Worm (Caenorhabditis elegans): ENCODE data around the gene T05A7.12.

The T05A7.12 gene

DNA sequence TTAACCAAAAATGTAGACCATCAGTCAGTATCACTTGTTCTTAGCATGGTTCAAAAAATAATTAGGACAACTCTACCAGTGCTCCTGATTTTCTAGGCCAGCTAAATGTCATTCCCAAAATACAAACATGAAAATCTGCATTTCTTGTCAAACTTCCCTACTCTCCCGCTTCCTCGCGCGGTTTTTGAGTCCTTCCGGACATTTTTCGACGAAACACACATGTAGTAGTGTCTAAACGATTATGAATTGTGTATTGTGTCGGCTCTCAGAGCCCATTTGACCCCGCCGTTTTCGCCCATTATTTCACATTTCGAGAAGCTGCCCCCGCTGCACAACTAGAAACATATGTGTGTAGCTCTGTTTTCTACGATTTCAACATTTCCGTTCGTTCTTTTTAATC is 36.5 kb downstream of the T05A7.12 start, which contains the start of gene F35D11.1:
Gene F35D11.1, plus strand, starts transcription at position 301 of the 400 bp plus-strand sequence.
- no peak for TF ChIP-seq hlh-1 (tag; optimal IDR thresholded peaks at IDR 0.05)
- TF ChIP-seq unc-62 (GFP tag; optimal IDR thresholded peaks at IDR 0.05) = no peak
- no peak for TF ChIP-seq ceh-83 (GFP tag; optimal IDR thresholded peaks at IDR 0.05)
- TF ChIP-seq ham-2 (GFP tag; optimal IDR thresholded peaks at IDR 0.05) = no peak

DNA sequence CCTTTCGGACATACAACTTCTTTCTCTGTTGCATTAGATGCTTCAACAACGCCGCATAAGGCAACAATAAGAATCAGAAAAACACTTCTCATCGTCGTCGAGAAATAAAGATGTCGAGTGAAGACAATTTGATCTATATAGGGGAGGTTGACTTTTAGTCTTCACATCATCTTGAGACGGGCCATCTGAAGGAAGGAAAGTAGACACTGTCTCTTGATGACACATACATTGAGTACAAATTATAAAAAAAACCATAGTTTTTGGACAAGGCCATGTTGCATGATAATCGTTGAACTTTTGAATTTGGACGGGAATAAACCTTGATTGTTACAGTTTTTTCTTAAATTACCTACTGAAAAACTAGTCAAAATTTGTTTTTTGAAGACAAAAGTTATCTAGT is 41.4 kb downstream of the T05A7.12 start, which contains the start of gene clec-139:
Gene clec-139, minus strand, starts transcription at position 101 of the 400 bp plus-strand sequence.
- TF ChIP-seq sptf-1 (tag; optimal IDR thresholded peaks at IDR 0.05) = no peak
- no peak for TF ChIP-seq ham-2 (GFP tag; optimal IDR thresholded peaks at IDR 0.05)
- no peak for TF ChIP-seq ztf-11 (tag; optimal IDR thresholded peaks at IDR 0.05)
- TF ChIP-seq sem-2 (GFP tag; optimal IDR thresholded peaks at IDR 0.05) = no peak
- no peak for TF ChIP-seq nhr-76 (tag; optimal IDR thresholded peaks at IDR 0.05)

DNA sequence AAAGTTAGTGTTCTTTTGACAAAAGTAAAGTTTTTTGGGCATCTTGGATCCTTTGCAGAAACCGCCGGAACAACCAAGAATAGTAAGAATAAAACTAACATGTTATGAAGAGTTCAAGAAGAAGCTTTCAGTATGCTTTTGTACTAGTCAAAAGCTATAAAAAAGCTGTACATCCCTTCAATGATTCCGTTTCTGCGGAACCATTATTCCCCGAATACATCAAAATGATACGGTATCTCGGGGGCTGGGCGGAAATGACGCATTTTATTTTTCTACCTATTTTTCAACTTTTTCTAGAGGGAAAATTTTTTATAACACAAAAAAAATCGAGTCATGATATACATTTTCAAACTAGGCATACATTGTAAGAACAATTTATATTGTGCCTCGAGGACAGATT is 43.4 kb downstream of the T05A7.12 start, which contains the start of gene clec-138:
Gene clec-138, minus strand, starts transcription at position 101 of the 400 bp plus-strand sequence.
- TF ChIP-seq pha-4 (tag; optimal IDR thresholded peaks at IDR 0.05) = no peak

DNA sequence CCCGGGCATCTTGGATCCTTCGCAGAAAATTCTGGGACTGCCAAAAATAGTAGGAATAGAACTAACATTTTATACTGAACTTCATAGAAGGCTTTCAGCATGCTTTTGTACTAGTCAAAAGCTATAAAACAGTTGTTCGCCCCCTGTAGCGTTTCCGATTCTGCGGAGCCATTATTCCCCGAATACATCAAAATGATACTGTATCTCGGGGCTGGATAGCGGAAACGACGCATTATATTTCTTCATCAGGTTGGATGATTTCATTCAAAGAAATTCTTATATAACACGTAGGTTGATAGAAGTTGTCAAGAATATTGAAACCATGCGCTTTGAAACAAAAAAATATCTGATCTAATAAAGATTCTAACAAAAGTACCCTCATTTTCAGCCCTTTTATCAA is 45.1 kb downstream of the T05A7.12 start, which contains the start of gene clec-137:
Gene clec-137, minus strand, starts transcription at position 101 of the 400 bp plus-strand sequence.
- TF ChIP-seq flh-1 (GFP tag; optimal IDR thresholded peaks at IDR 0.05) = no peak
- TF ChIP-seq sptf-1 (tag; optimal IDR thresholded peaks at IDR 0.05) = no peak
- no peak for TF ChIP-seq lin-32 (GFP tag; optimal IDR thresholded peaks at IDR 0.05)
- TF ChIP-seq tbx-8 (GFP tag; optimal IDR thresholded peaks at IDR 0.05) = no peak
- no peak for TF ChIP-seq zip-8 (tag; optimal IDR thresholded peaks at IDR 0.05)

DNA sequence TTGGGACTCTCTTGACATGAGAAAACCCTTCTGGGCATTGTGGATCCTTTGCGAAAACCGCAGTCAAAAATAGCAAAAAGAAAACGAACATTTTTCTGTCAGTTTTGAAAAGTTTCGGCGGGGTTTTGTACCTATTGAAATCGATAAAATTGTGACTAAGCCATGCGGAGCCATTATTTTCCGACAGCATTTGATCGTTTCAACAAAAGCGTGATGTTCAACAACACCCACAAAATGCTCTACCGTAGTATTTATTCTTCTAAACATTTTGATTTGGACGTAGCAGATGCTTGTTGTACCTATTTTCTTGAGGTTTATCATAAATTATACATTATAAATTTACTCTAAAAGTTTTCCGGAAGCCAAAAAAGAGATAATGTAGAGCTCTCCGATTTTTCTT is 46.6 kb downstream of the T05A7.12 start, which contains the start of gene clec-136:
Gene clec-136, minus strand, starts transcription at position 101 of the 400 bp plus-strand sequence.
- TF ChIP-seq snpc-4 (tag; optimal IDR thresholded peaks at IDR 0.05) = no peak
- TF ChIP-seq ham-2 (GFP tag; optimal IDR thresholded peaks at IDR 0.05) = no peak
- no peak for TF ChIP-seq ceh-39 (tag; optimal IDR thresholded peaks at IDR 0.05)
- no peak for TF ChIP-seq mab-5 (tag; optimal IDR thresholded peaks at IDR 0.05)
- TF ChIP-seq pha-4 (tag; optimal IDR thresholded peaks at IDR 0.05) = no peak
- TF ChIP-seq unc-39 (tag; optimal IDR thresholded peaks at IDR 0.05) = no peak
- no peak for TF ChIP-seq hlh-1 (tag; optimal IDR thresholded peaks at IDR 0.05)

DNA sequence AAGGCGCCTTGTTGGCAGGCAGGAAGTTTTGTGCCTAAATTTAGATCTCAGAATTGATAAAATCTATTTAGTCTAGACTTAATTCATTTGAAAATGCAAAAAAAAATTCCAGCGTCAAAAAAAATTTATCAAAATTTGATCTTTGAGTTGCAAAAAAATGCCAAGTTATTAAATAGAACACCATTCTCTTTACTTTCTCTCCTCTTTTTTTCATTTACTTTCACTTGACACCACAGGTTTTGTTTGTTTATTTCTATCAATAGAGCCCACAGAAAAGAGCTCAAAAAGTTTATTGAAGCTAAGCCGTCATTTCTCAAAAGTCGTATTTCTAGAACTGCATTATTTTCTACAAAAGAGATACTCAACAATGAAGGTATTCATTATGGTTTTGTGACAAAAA is 50.4 kb downstream of the T05A7.12 start, which contains the start of gene pqn-35:
Gene pqn-35, plus strand, starts transcription at position 301 of the 400 bp plus-strand sequence.
- no peak for TF ChIP-seq unc-39 (tag; optimal IDR thresholded peaks at IDR 0.05)
- no peak for TF ChIP-seq cnd-1 (tag; optimal IDR thresholded peaks at IDR 0.05)
- TF ChIP-seq bed-3 (GFP tag; optimal IDR thresholded peaks at IDR 0.05) = no peak
